Worm (Caenorhabditis elegans) whole organism, young adult: ENCODE results near the gene F46C5.2.

Experiments used
- B0336.3 ChIP-seq: fragments of 200-800 bp; sonication (Bioruptor generic); IDR thresholded peaks from 2 replicates; pipeline ENCODE4 v1.3.6; 2022; ENCODE audit warnings: missing genetic modification characterization, missing compliant biosample characterization
- C17E4.6 ChIP-seq: fragments of 200-800 bp; sonication (Bioruptor generic); IDR thresholded peaks from 2 replicates; pipeline ENCODE4 v1.3.6; 2022; ENCODE audit warnings: missing genetic modification reagents, missing genetic modification characterization, missing compliant biosample characterization
- D2030.7 ChIP-seq: fragments of 200-800 bp; sonication (Bioruptor generic); IDR thresholded peaks from 2 replicates; pipeline ENCODE4 v1.3.6; 2022; ENCODE audit warnings: missing genetic modification reagents, missing genetic modification characterization, missing compliant biosample characterization
- F23B12.7 ChIP-seq: sonication (generic microtip); optimal IDR thresholded peaks from 2 replicates; lab custom pipeline; 2017; ENCODE audit warnings: missing genetic modification characterization, mild to moderate bottlenecking, missing compliant biosample characterization, antibody characterized with exemption, moderate library complexity; ENCODE audit not compliant: insufficient read depth
- F49E8.2 ChIP-seq: sonication (generic microtip); optimal IDR thresholded peaks from 3 replicates; lab custom pipeline; 2017; ENCODE audit warnings: missing genetic modification characterization, mild to moderate bottlenecking, missing compliant biosample characterization, antibody characterized with exemption, moderate library complexity; ENCODE audit not compliant: insufficient read depth
- K12H6.12 ChIP-seq: fragments of 200-800 bp; sonication (Bioruptor generic); optimal IDR thresholded peaks from 2 replicates; lab custom pipeline; 2018; ENCODE audit warnings: mild to moderate bottlenecking, missing genetic modification characterization, missing compliant biosample characterization
- Y53F4B.3 ChIP-seq: fragments of 200-800 bp; sonication (Bioruptor generic); IDR thresholded peaks from 2 replicates; pipeline ENCODE4 v1.3.6; 2022; ENCODE audit warnings: missing genetic modification reagents, missing genetic modification characterization, missing compliant biosample characterization
- Y56A3A.18 ChIP-seq: fragments of 200-800 bp; sonication (Bioruptor generic); IDR thresholded peaks from 2 replicates; pipeline ENCODE4 v1.3.6; 2022; ENCODE audit warnings: missing genetic modification reagents, missing genetic modification characterization, missing compliant biosample characterization
- Y79H2A.3 ChIP-seq: fragments of 200-800 bp; sonication (Bioruptor generic); conservative IDR thresholded peaks from 2 replicates; pipeline ENCODE4 v1.3.6; 2022; ENCODE audit warnings: missing genetic modification reagents, missing genetic modification characterization, missing compliant biosample characterization
- ZK185.1 ChIP-seq: sonication (generic microtip); optimal IDR thresholded peaks from 2 replicates; lab custom pipeline; 2016; ENCODE audit warnings: mild to moderate bottlenecking, missing genetic modification characterization, missing compliant biosample characterization; ENCODE audit not compliant: poor library complexity, severe bottlenecking
- atf-7 ChIP-seq: sonication (generic microtip); optimal IDR thresholded peaks from 2 replicates; lab custom pipeline; 2017; ENCODE audit warnings: mild to moderate bottlenecking, missing genetic modification characterization, missing compliant biosample characterization
- attf-3 ChIP-seq: fragments of 200-800 bp; sonication (Bioruptor generic); conservative IDR thresholded peaks from 2 replicates; pipeline ENCODE4 v1.3.6; 2022; ENCODE audit warnings: missing genetic modification reagents, missing genetic modification characterization, missing compliant biosample characterization
- attf-6 ChIP-seq: fragments of 200-800 bp; sonication (Bioruptor generic); IDR thresholded peaks from 2 replicates; pipeline ENCODE4 v1.3.6; 2022; ENCODE audit warnings: missing genetic modification reagents, missing genetic modification characterization, missing compliant biosample characterization
- ceh-58 ChIP-seq: fragments of 200-800 bp; sonication (Bioruptor generic); IDR thresholded peaks from 2 replicates; pipeline ENCODE4 v1.3.6; 2022; ENCODE audit warnings: missing genetic modification characterization, missing compliant biosample characterization
- ceh-79 ChIP-seq: sonication (generic microtip); optimal IDR thresholded peaks from 2 replicates; lab custom pipeline; 2017; ENCODE audit warnings: mild to moderate bottlenecking, missing genetic modification characterization, missing compliant biosample characterization
- chd-7 ChIP-seq: sonication (generic microtip); optimal IDR thresholded peaks from 2 replicates; lab custom pipeline; 2016; ENCODE audit warnings: mild to moderate bottlenecking, missing genetic modification characterization, moderate library complexity, missing compliant biosample characterization
- die-1 ChIP-seq: sonication (generic microtip); optimal IDR thresholded peaks from 2 replicates; lab custom pipeline; 2016; ENCODE audit warnings: missing genotype, mild to moderate bottlenecking, missing genetic modification characterization, missing compliant biosample characterization
- dox-1 ChIP-seq: fragments of 200-800 bp; sonication (Bioruptor generic); IDR thresholded peaks from 2 replicates; pipeline ENCODE4 v1.3.6; 2022; ENCODE audit warnings: missing genetic modification reagents, missing genetic modification characterization, missing compliant biosample characterization
- egl-18 ChIP-seq: fragments of 200-800 bp; sonication (Bioruptor generic); IDR thresholded peaks from 2 replicates; pipeline ENCODE4 v1.3.6; 2022; ENCODE audit warnings: missing genetic modification reagents, missing genetic modification characterization, missing compliant biosample characterization
- fkh-3 ChIP-seq: sonication (generic microtip); optimal IDR thresholded peaks from 2 replicates; lab custom pipeline; 2016; ENCODE audit warnings: mild to moderate bottlenecking, missing genetic modification characterization, missing compliant biosample characterization
- gei-17 ChIP-seq: fragments of 200-800 bp; sonication (Bioruptor generic); optimal IDR thresholded peaks from 2 replicates; lab custom pipeline; 2018; ENCODE audit warnings: mild to moderate bottlenecking, missing genetic modification characterization, missing compliant biosample characterization
- him-1 ChIP-seq: sonication (generic microtip); optimal IDR thresholded peaks from 2 replicates; lab custom pipeline; 2016; ENCODE audit warnings: missing genotype, missing genetic modification reagents, missing genetic modification characterization, missing compliant biosample characterization
- hlh-12 ChIP-seq: sonication (generic microtip); optimal IDR thresholded peaks from 2 replicates; lab custom pipeline; 2016; ENCODE audit warnings: missing genetic modification characterization, missing compliant biosample characterization
- hmg-1.2 ChIP-seq: fragments of 200-800 bp; sonication (Bioruptor generic); IDR thresholded peaks from 2 replicates; pipeline ENCODE4 v1.3.6; 2022; ENCODE audit warnings: missing genetic modification reagents, missing genetic modification characterization, missing compliant biosample characterization
- hmg-20 ChIP-seq: fragments of 200-800 bp; sonication (Bioruptor generic); IDR thresholded peaks from 2 replicates; pipeline ENCODE4 v1.3.6; 2022; ENCODE audit warnings: missing genetic modification reagents, missing genetic modification characterization, missing compliant biosample characterization
- hsf-1 ChIP-seq: fragments of 200-800 bp; sonication (Bioruptor generic); IDR thresholded peaks from 2 replicates; pipeline ENCODE4 v1.3.6; 2022; ENCODE audit warnings: missing genetic modification reagents, missing genetic modification characterization, missing compliant biosample characterization
- lag-1 ChIP-seq: fragments of 200-800 bp; sonication (Bioruptor generic); IDR thresholded peaks from 2 replicates; pipeline ENCODE4 v1.3.6; 2022; ENCODE audit warnings: missing genetic modification reagents, missing genetic modification characterization, missing compliant biosample characterization
- lsl-1 ChIP-seq: fragments of 200-800 bp; sonication (Bioruptor generic); optimal IDR thresholded peaks from 2 replicates; lab custom pipeline; 2018; ENCODE audit warnings: mild to moderate bottlenecking, missing genetic modification characterization, moderate library complexity, missing compliant biosample characterization
- madf-8 ChIP-seq: fragments of 200-800 bp; sonication (Bioruptor generic); conservative IDR thresholded peaks from 2 replicates; pipeline ENCODE4 v1.3.6; 2022; ENCODE audit warnings: missing genetic modification reagents, missing genetic modification characterization, missing compliant biosample characterization
- mes-4 ChIP-seq: sonication (generic microtip); optimal IDR thresholded peaks from 2 replicates; lab custom pipeline; 2016; ENCODE audit warnings: missing genotype, missing genetic modification characterization, missing compliant biosample characterization
- nhr-120 ChIP-seq: fragments of 200-800 bp; sonication (Bioruptor generic); IDR thresholded peaks from 2 replicates; pipeline ENCODE4 v1.3.6; 2022; ENCODE audit warnings: missing genetic modification characterization, missing compliant biosample characterization
- nhr-179 ChIP-seq: sonication (generic microtip); optimal IDR thresholded peaks from 2 replicates; lab custom pipeline; 2016; ENCODE audit warnings: mild to moderate bottlenecking, missing genetic modification characterization, missing compliant biosample characterization
- nhr-90 ChIP-seq: sonication (generic microtip); optimal IDR thresholded peaks from 2 replicates; lab custom pipeline; 2016; ENCODE audit warnings: missing genotype, mild to moderate bottlenecking, missing genetic modification characterization, missing compliant biosample characterization
- pbrm-1 ChIP-seq: fragments of 200-800 bp; sonication (Bioruptor generic); IDR thresholded peaks from 2 replicates; pipeline ENCODE4 v1.3.6; 2022; ENCODE audit warnings: missing genetic modification reagents, missing genetic modification characterization, missing compliant biosample characterization
- snpc-4 ChIP-seq, 5 experiments: fragments of 150-350 bp in 1 of 5; sonication (generic microtip) in 4 of 5; optimal IDR thresholded peaks; 2 replicates each; lab custom pipeline; 2014 to 2018; ENCODE audit warnings: missing genetic modification characterization in 5 of 5, missing biosample characterization in 3 of 5, antibody characterized with exemption in 2 of 5, mild to moderate bottlenecking in 2 of 5, missing compliant biosample characterization in 2 of 5, missing genotype in 2 of 5, moderate library complexity in 2 of 5, missing genetic modification reagents in 1 of 5
- sptf-2 ChIP-seq: fragments of 200-800 bp; sonication (Bioruptor generic); optimal IDR thresholded peaks from 2 replicates; lab custom pipeline; 2018; ENCODE audit warnings: mild to moderate bottlenecking, missing genetic modification characterization, missing compliant biosample characterization
- tbp1 ChIP-seq: fragments of 200-800 bp; sonication (Bioruptor generic); optimal IDR thresholded peaks from 2 replicates; lab custom pipeline; 2018; ENCODE audit warnings: mild to moderate bottlenecking, missing genetic modification characterization, missing compliant biosample characterization
- tbx-9 ChIP-seq: sonication (generic microtip); optimal IDR thresholded peaks from 2 replicates; lab custom pipeline; 2016; ENCODE audit warnings: borderline replicate concordance, missing genetic modification characterization, inconsistent platforms, missing compliant biosample characterization
- tlf-1 ChIP-seq: fragments of 200-800 bp; sonication (Bioruptor generic); optimal IDR thresholded peaks from 2 replicates; lab custom pipeline; 2018; ENCODE audit warnings: mild to moderate bottlenecking, missing genetic modification characterization, missing compliant biosample characterization
- zfh-2 ChIP-seq: fragments of 200-800 bp; sonication (Bioruptor generic); conservative IDR thresholded peaks from 2 replicates; pipeline ENCODE4 v1.3.6; 2022; ENCODE audit warnings: missing genetic modification reagents, missing genetic modification characterization, missing compliant biosample characterization
- ztf-26 ChIP-seq: sonication (generic microtip); optimal IDR thresholded peaks from 2 replicates; lab custom pipeline; 2017; ENCODE audit warnings: missing genetic modification characterization, missing compliant biosample characterization
- ztf-6 ChIP-seq: fragments of 200-800 bp; sonication (Bioruptor generic); IDR thresholded peaks from 2 replicates; pipeline ENCODE4 v1.3.6; 2022; ENCODE audit warnings: missing genetic modification reagents, missing genetic modification characterization, missing compliant biosample characterization

The F46C5.2 gene

ce11 chrII:8829189-8829588 is at the start of gene F46C5.2:
Gene F46C5.2 (minus strand): TSS chrII:8829289.
- TF ChIP-seq fkh-3 (tag; lab: Kevin White, UChicago) (no peak), ceh-79 (tag; lab: Kevin White, UChicago) (no peak), C17E4.6 (GFP tag; lab: Robert Waterston, UW) (no peak), die-1 (tag; lab: Kevin White, UChicago) (no peak), nhr-120 (GFP tag; lab: Robert Waterston, UW) (no peak), atf-7 (no peak), D2030.7 (no peak)
- TF ChIP-seq, all 124 proteins: peak for 0

DNA sequence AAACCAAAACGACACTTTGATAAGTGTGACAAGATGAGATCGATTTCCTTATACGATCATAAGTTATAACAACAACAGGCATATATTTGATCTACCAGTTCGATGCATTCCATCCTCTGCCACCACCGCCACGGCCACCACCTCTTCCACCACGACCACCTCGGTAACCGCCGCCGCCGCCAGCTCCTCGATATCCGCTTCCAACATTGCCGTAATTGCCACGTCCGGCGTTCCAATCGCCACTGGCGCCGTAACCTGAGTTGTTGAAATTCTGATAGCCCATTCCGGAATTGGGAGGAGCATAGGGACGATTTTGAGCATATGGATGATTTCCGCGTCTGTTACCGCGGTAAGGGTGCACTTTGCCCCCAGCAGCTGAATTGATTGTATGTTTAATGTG is 49.4 kb upstream of the F46C5.2 start:
- TF ChIP-seq attf-3 (no peak), Y56A3A.18 (GFP tag; lab: Robert Waterston, UW) (no peak), sptf-2 (GFP tag; lab: Kevin White, UChicago) (no peak), F23B12.7 (no peak), tlf-1 (GFP tag; lab: Kevin White, UChicago) (no peak), snpc-4 (GFP tag; optimal IDR thresholded peaks at IDR 0.05; lab: Kevin White, UChicago) (no peak), snpc-4 (tag; optimal IDR thresholded peaks at IDR 0.05; lab: Kevin White, UChicago) (no peak), K12H6.12 (tag; lab: Kevin White, UChicago) (no peak), hsf-1 (0 out of 2 replicates have a peak, but pooled peaks have one; percentile 35), Y79H2A.3 (GFP tag; lab: Robert Waterston, UW) (no peak), ztf-26 (tag; lab: Kevin White, UChicago) (no peak), ztf-6 (GFP tag; lab: Robert Waterston, UW) (no peak), gei-17 (GFP tag; lab: Kevin White, UChicago) (no peak), mes-4 (tag; lab: Kevin White, UChicago) (no peak), him-1 (tag; lab: Kevin White, UChicago) (no peak), zfh-2 (GFP tag; lab: Robert Waterston, UW) (peak; percentile 82), hlh-12 (no peak), chd-7 (tag; lab: Kevin White, UChicago) (peak; percentile 19)

ce11 chrII:8877032-8877985 is 48.2 kb upstream of the F46C5.2 start:
- TF ChIP-seq Y53F4B.3 (GFP tag; lab: Robert Waterston, UW) (no peak), F49E8.2 (peak; percentile 23), egl-18 (no peak), ceh-58 (GFP tag; lab: Robert Waterston, UW) (no peak), C17E4.6 (GFP tag; lab: Robert Waterston, UW) (no peak), attf-6 (GFP tag; lab: Robert Waterston, UW) (peak; percentile 83), pbrm-1 (GFP tag; lab: Robert Waterston, UW) (peak; percentile 50), Y56A3A.18 (GFP tag; lab: Robert Waterston, UW) (no peak), ZK185.1 (no peak), tbp1 (GFP tag; lab: Kevin White, UChicago) (peak; percentile 50), nhr-90 (tag; lab: Kevin White, UChicago) (no peak), madf-8 (GFP tag; lab: Robert Waterston, UW) (0 out of 2 replicates have a peak, but pooled peaks have one; percentile 26), nhr-179 (tag; lab: Kevin White, UChicago) (no peak), lag-1 (GFP tag; lab: Robert Waterston, UW) (no peak), zfh-2 (GFP tag; lab: Robert Waterston, UW) (peak; percentile 39; the same call in 1 of the 2 replicates), lsl-1 (GFP tag; lab: Kevin White, UChicago) (peak; percentile 44), hmg-1.2 (GFP tag; lab: Robert Waterston, UW) (peak; percentile 73), dox-1 (GFP tag; lab: Robert Waterston, UW) (peak; percentile 17; the same call in 1 of the 2 replicates), tbx-9 (tag; lab: Kevin White, UChicago) (no peak), B0336.3 (GFP tag; lab: Robert Waterston, UW) (peak; percentile 53; the same call in 1 of the 2 replicates), snpc-4 (GFP tag; optimal IDR thresholded peaks at IDR 0.05; lab: Kevin White, UChicago) (peak; percentile 85), snpc-4 (tag; optimal IDR thresholded peaks at IDR 0.05; lab: Kevin White, UChicago) (peak; percentile 68 to 96 (median 90)), atf-7 (no peak), hmg-20 (GFP tag; lab: Robert Waterston, UW) (no peak)
